Worm (Caenorhabditis elegans): ENCODE measurements around the gene C37C3.10.

C37C3.10 gene

ce11 chrV:7836911-7837310 lies 26.0 kb downstream of the C37C3.10 start, which contains the start of gene txt-5:
Gene txt-5 (minus strand): TSS chrV:7837134.
- TF ChIP-seq dao-5 (tag; optimal IDR thresholded peaks at IDR 0.05), result no peak
- TF ChIP-seq W03F9.2 (tag; optimal IDR thresholded peaks at IDR 0.05), result no peak
- TF ChIP-seq him-1 (tag; optimal IDR thresholded peaks at IDR 0.05), result no peak

ce11 chrV:7830952-7831351 lies 31.9 kb downstream of the C37C3.10 start:
- TF ChIP-seq dao-5 (tag; optimal IDR thresholded peaks at IDR 0.05) (no peak), him-1 (tag; optimal IDR thresholded peaks at IDR 0.05) (no peak), W03F9.2 (tag; optimal IDR thresholded peaks at IDR 0.05) (no peak)

- TF ChIP-seq W03F9.2 (tag; optimal IDR thresholded peaks at IDR 0.05), result no peak
- TF ChIP-seq him-1 (tag; optimal IDR thresholded peaks at IDR 0.05), result no peak
- TF ChIP-seq dao-5 (tag; optimal IDR thresholded peaks at IDR 0.05), result no peak
Observed at ce11 chrV:7826917-7827316, 36.0 kb downstream of the C37C3.10 start, which contains the start of gene mig-6. Gene mig-6 (plus strand): TSS chrV:7827217.

- no peak for TF ChIP-seq him-1 (tag; optimal IDR thresholded peaks at IDR 0.05)
- TF ChIP-seq W03F9.2 (tag; optimal IDR thresholded peaks at IDR 0.05), result no peak
- TF ChIP-seq dao-5 (tag; optimal IDR thresholded peaks at IDR 0.05), result no peak
Observed at ce11 chrV:7826362-7826761, 36.5 kb downstream of the C37C3.10 start.

ce11 chrV:7825836-7826235 lies 37.0 kb downstream of the C37C3.10 start:
- TF ChIP-seq dao-5 (tag; optimal IDR thresholded peaks at IDR 0.05) (no peak), him-1 (tag; optimal IDR thresholded peaks at IDR 0.05) (no peak), W03F9.2 (tag; optimal IDR thresholded peaks at IDR 0.05) (no peak)

- TF ChIP-seq dao-5 (tag; optimal IDR thresholded peaks at IDR 0.05) (no peak), him-1 (tag; optimal IDR thresholded peaks at IDR 0.05) (no peak), W03F9.2 (tag; optimal IDR thresholded peaks at IDR 0.05) (no peak)
Observed at ce11 chrV:7824138-7824537, 38.7 kb downstream of the C37C3.10 start.

ce11 chrV:7822655-7823054 lies 40.2 kb downstream of the C37C3.10 start:
- TF ChIP-seq dao-5 (tag; optimal IDR thresholded peaks at IDR 0.05) (no peak), W03F9.2 (tag; optimal IDR thresholded peaks at IDR 0.05) (no peak), him-1 (tag; optimal IDR thresholded peaks at IDR 0.05) (no peak)

ce11 chrV:7820270-7820669 lies 42.6 kb downstream of the C37C3.10 start, which contains the start of gene lbp-4:
Gene lbp-4 (plus strand): TSS chrV:7820578.
- TF ChIP-seq dao-5 (tag; optimal IDR thresholded peaks at IDR 0.05) (no peak), W03F9.2 (tag; optimal IDR thresholded peaks at IDR 0.05) (peak; percentile 6)

ce11 chrV:7819585-7819984 lies 43.3 kb downstream of the C37C3.10 start:
- TF ChIP-seq dao-5 (tag; optimal IDR thresholded peaks at IDR 0.05) (no peak), him-1 (tag; optimal IDR thresholded peaks at IDR 0.05) (no peak), W03F9.2 (tag; optimal IDR thresholded peaks at IDR 0.05) (no peak)

- no peak for TF ChIP-seq dao-5 (tag; optimal IDR thresholded peaks at IDR 0.05)
- TF ChIP-seq W03F9.2 (tag; optimal IDR thresholded peaks at IDR 0.05), result no peak
- TF ChIP-seq him-1 (tag; optimal IDR thresholded peaks at IDR 0.05), result no peak
Observed at ce11 chrV:7816486-7816885, 46.4 kb downstream of the C37C3.10 start.

ce11 chrV:7814601-7815000 lies 48.3 kb downstream of the C37C3.10 start, which contains the start of gene ZK742.6:
Gene ZK742.6 (minus strand): TSS chrV:7814942.
- TF ChIP-seq W03F9.2 (tag; optimal IDR thresholded peaks at IDR 0.05), result no peak
- no peak for TF ChIP-seq him-1 (tag; optimal IDR thresholded peaks at IDR 0.05)
